Fruit fly (Drosophila melanogaster) whole organism, embryonic: ENCODE results near the gene ATPsyngamma.
A peak's percentile ranks its signal among the peaks of the same experiment; 100 is the strongest.

ENCODE experiments used
- ATbp ChIP-seq: fragments of 200-800 bp; sonication (Bioruptor generic); optimal IDR thresholded peaks from 2 replicates; lab custom pipeline; 2017; ENCODE audit warnings: missing biosample characterization, mild to moderate bottlenecking, missing genetic modification characterization, missing genetic modification reagents
- BtbVII ChIP-seq: fragments of 200-800 bp; sonication (Bioruptor generic); optimal IDR thresholded peaks from 3 replicates; lab custom pipeline; 2017; ENCODE audit warnings: missing biosample characterization, mild to moderate bottlenecking, missing genetic modification characterization
- CG10959 ChIP-seq: fragments of 200-800 bp; sonication (Bioruptor generic); IDR thresholded peaks from 2 replicates; pipeline ENCODE4 v1.3.6; 2022; ENCODE audit warnings: missing biosample characterization, missing genetic modification characterization
- CG11695 ChIP-seq: fragments of 200-800 bp; sonication (Bioruptor generic); IDR thresholded peaks from 3 replicates; pipeline ENCODE4 v1.3.6; 2022; ENCODE audit warnings: missing biosample characterization, missing genetic modification characterization
- CG12391 ChIP-seq: fragments of 200-800 bp; sonication (Bioruptor generic); optimal IDR thresholded peaks from 3 replicates; lab custom pipeline; 2018; ENCODE audit warnings: missing biosample characterization, mild to moderate bottlenecking, missing genetic modification characterization, moderate library complexity
- CG12659 ChIP-seq: fragments of 200-800 bp; sonication (Bioruptor generic); optimal IDR thresholded peaks from 3 replicates; lab custom pipeline; 2017; ENCODE audit warnings: mild to moderate bottlenecking, missing biosample characterization, missing genetic modification reagents, missing genetic modification characterization
- CG14860 ChIP-seq: fragments of 200-800 bp; sonication (Bioruptor generic); IDR thresholded peaks from 3 replicates; pipeline ENCODE4 v1.3.6; 2022; ENCODE audit warnings: missing biosample characterization, missing genetic modification characterization; ENCODE audit not compliant: partially characterized antibody
- CG15011 ChIP-seq: fragments of 200-800 bp; sonication (Bioruptor generic); optimal IDR thresholded peaks from 3 replicates; lab custom pipeline; 2018; ENCODE audit warnings: missing biosample characterization, mild to moderate bottlenecking, missing genetic modification characterization
- CG15479 ChIP-seq: fragments of 200-800 bp; sonication (Bioruptor generic); optimal IDR thresholded peaks from 3 replicates; lab custom pipeline; 2019; ENCODE audit warnings: missing biosample characterization, mild to moderate bottlenecking, missing genetic modification characterization, moderate library complexity
- CG16813 ChIP-seq: fragments of 200-800 bp; sonication (Bioruptor generic); IDR thresholded peaks from 3 replicates; pipeline ENCODE4 v1.3.6; 2022; ENCODE audit warnings: missing biosample characterization, missing genetic modification characterization; ENCODE audit not compliant: partially characterized antibody
- CG17186 ChIP-seq: fragments of 200-800 bp; sonication (Bioruptor generic); optimal IDR thresholded peaks from 3 replicates; lab custom pipeline; 2017; ENCODE audit warnings: missing biosample characterization, missing genetic modification reagents, missing genetic modification characterization
- CG17802 ChIP-seq: fragments of 200-800 bp; sonication (Bioruptor generic); optimal IDR thresholded peaks from 2 replicates; lab custom pipeline; 2018; ENCODE audit warnings: missing biosample characterization, mild to moderate bottlenecking, missing genetic modification characterization, moderate library complexity
- CG18599 ChIP-seq: fragments of 200-800 bp; sonication (Bioruptor generic); optimal IDR thresholded peaks from 3 replicates; lab custom pipeline; 2017; ENCODE audit warnings: missing biosample characterization, missing genetic modification characterization, mild to moderate bottlenecking, moderate library complexity, missing genetic modification reagents
- CG30431 ChIP-seq: fragments of 200-800 bp; sonication (Bioruptor generic); optimal IDR thresholded peaks from 2 replicates; lab custom pipeline; 2017; ENCODE audit warnings: missing biosample characterization, missing genetic modification characterization
- CG31441 ChIP-seq: fragments of 200-800 bp; sonication (Bioruptor generic); IDR thresholded peaks from 2 replicates; pipeline ENCODE4 v1.3.6; 2022; ENCODE audit warnings: missing biosample characterization, missing genetic modification characterization
- CG3281 ChIP-seq: fragments of 200-800 bp; sonication (Bioruptor generic); optimal IDR thresholded peaks from 3 replicates; lab custom pipeline; 2017; ENCODE audit warnings: missing biosample characterization, mild to moderate bottlenecking, missing genetic modification characterization
- CG34422 ChIP-seq: fragments of 200-800 bp; sonication (Bioruptor generic); IDR thresholded peaks from 3 replicates; pipeline ENCODE4 v1.3.6; 2022; ENCODE audit warnings: missing biosample characterization, missing genetic modification characterization
- CG5180 ChIP-seq: fragments of 200-800 bp; sonication (Bioruptor generic); optimal IDR thresholded peaks from 3 replicates; lab custom pipeline; 2017; ENCODE audit warnings: missing biosample characterization, missing genetic modification characterization, mild to moderate bottlenecking, moderate library complexity, missing genetic modification reagents
- CG7987 ChIP-seq: fragments of 200-800 bp; sonication (Bioruptor generic); optimal IDR thresholded peaks from 2 replicates; lab custom pipeline; 2018; ENCODE audit warnings: missing biosample characterization, mild to moderate bottlenecking, missing genetic modification characterization, moderate library complexity
- CG8281 ChIP-seq: fragments of 200-800 bp; sonication (Bioruptor generic); optimal IDR thresholded peaks from 2 replicates; lab custom pipeline; 2018; ENCODE audit warnings: missing biosample characterization, mild to moderate bottlenecking, missing genetic modification characterization, moderate library complexity
- CG8290 ChIP-seq, 3 experiments: fragments of 200-800 bp; sonication (Bioruptor generic); optimal IDR thresholded peaks; 2 replicates each; lab custom pipeline; 2016 to 2019; ENCODE audit warnings: missing biosample characterization in 3 of 3, missing genetic modification characterization in 3 of 3, mild to moderate bottlenecking in 2 of 3, moderate library complexity in 1 of 3
- CG9932 ChIP-seq: fragments of 200-800 bp; sonication (Bioruptor generic); IDR thresholded peaks from 2 replicates; pipeline ENCODE4 v1.3.6; 2022; ENCODE audit warnings: missing biosample characterization, missing genetic modification characterization
- Doc2 ChIP-seq: fragments of 200-800 bp; sonication (Bioruptor generic); IDR thresholded peaks from 2 replicates; pipeline ENCODE4 v1.3.6; 2022; ENCODE audit warnings: missing biosample characterization, missing genetic modification characterization
- Doc3 ChIP-seq: fragments of 200-800 bp; sonication (Bioruptor generic); IDR thresholded peaks from 3 replicates; pipeline ENCODE4 v1.3.6; 2022; ENCODE audit warnings: missing biosample characterization, missing genetic modification characterization; ENCODE audit not compliant: partially characterized antibody
- Dref ChIP-seq: fragments of 200-800 bp; sonication (Bioruptor generic); IDR thresholded peaks from 2 replicates; pipeline ENCODE4 v1.3.6; 2022; ENCODE audit warnings: missing biosample characterization, missing genetic modification characterization
- HHEX ChIP-seq: fragments of 200-800 bp; sonication (Bioruptor generic); optimal IDR thresholded peaks from 3 replicates; lab custom pipeline; 2017; ENCODE audit warnings: missing biosample characterization, mild to moderate bottlenecking, missing genetic modification characterization, missing genetic modification reagents
- HmgD ChIP-seq: fragments of 200-800 bp; sonication (Bioruptor generic); optimal IDR thresholded peaks from 3 replicates; lab custom pipeline; 2016; ENCODE audit warnings: missing biosample characterization, missing genetic modification characterization
- Hmr ChIP-seq: fragments of 200-800 bp; sonication (Bioruptor generic); optimal IDR thresholded peaks from 3 replicates; lab custom pipeline; 2017; ENCODE audit warnings: mild to moderate bottlenecking, missing biosample characterization, missing genetic modification reagents, missing genetic modification characterization
- Hmx ChIP-seq: fragments of 200-800 bp; sonication (Bioruptor generic); optimal IDR thresholded peaks from 2 replicates; lab custom pipeline; 2016; ENCODE audit warnings: missing biosample characterization, missing genetic modification characterization
- Sin3A ChIP-seq: fragments of >200 bp; optimal IDR thresholded peaks from 2 replicates; lab custom pipeline; 2018
- Sox102F ChIP-seq: fragments of 200-800 bp; sonication (Bioruptor generic); optimal IDR thresholded peaks from 2 replicates; lab custom pipeline; 2018; ENCODE audit warnings: missing biosample characterization, mild to moderate bottlenecking, missing genetic modification characterization, moderate library complexity
- Taf1 ChIP-seq: fragments of 200-800 bp; sonication (Bioruptor generic); IDR thresholded peaks from 2 replicates; pipeline ENCODE4 v1.3.6; 2022; ENCODE audit warnings: missing biosample characterization, missing genetic modification characterization
- Trl ChIP-seq, 3 experiments: fragments of >200 bp in 2 of 3; fragments of 200-800 bp in 1 of 3; sonication (Bioruptor generic) in 1 of 3; optimal IDR thresholded peaks; 2 replicates in 1 of 3; 3 replicates in 2 of 3; lab custom pipeline; 2016 to 2017; ENCODE audit warnings: missing biosample characterization in 1 of 3, missing genetic modification characterization in 1 of 3
- br ChIP-seq: fragments of >200 bp; optimal IDR thresholded peaks from 2 replicates; lab custom pipeline; 2017
- caup ChIP-seq: fragments of 200-800 bp; sonication (Bioruptor generic); optimal IDR thresholded peaks from 3 replicates; lab custom pipeline; 2017; ENCODE audit warnings: missing biosample characterization, mild to moderate bottlenecking, missing genetic modification characterization, moderate library complexity; ENCODE audit not compliant: severe bottlenecking
- chn ChIP-seq: fragments of 200-800 bp; sonication (Bioruptor generic); optimal IDR thresholded peaks from 2 replicates; lab custom pipeline; 2016; ENCODE audit warnings: missing biosample characterization, missing genetic modification characterization
- dysf ChIP-seq: fragments of 200-800 bp; sonication (Bioruptor generic); IDR thresholded peaks from 3 replicates; pipeline ENCODE4 v1.3.6; 2022; ENCODE audit warnings: missing biosample characterization, missing genetic modification characterization
- fd102C ChIP-seq: fragments of 200-800 bp; sonication (Bioruptor generic); optimal IDR thresholded peaks from 2 replicates; lab custom pipeline; 2018; ENCODE audit warnings: missing biosample characterization, mild to moderate bottlenecking, missing genetic modification characterization, moderate library complexity
- fd3F ChIP-seq: fragments of 200-800 bp; sonication (Bioruptor generic); optimal IDR thresholded peaks from 2 replicates; lab custom pipeline; 2018; ENCODE audit warnings: missing biosample characterization, mild to moderate bottlenecking, missing genetic modification characterization, moderate library complexity
- fd64A ChIP-seq: fragments of 200-800 bp; sonication (Bioruptor generic); optimal IDR thresholded peaks from 3 replicates; lab custom pipeline; 2018; ENCODE audit warnings: missing biosample characterization, mild to moderate bottlenecking, missing genetic modification characterization
- knrl ChIP-seq: fragments of 200-800 bp; sonication (Bioruptor generic); IDR thresholded peaks from 3 replicates; pipeline ENCODE4 v1.3.6; 2022; ENCODE audit warnings: missing biosample characterization, missing genetic modification characterization; ENCODE audit not compliant: partially characterized antibody
- mld ChIP-seq: fragments of 200-800 bp; sonication (Bioruptor generic); IDR thresholded peaks from 3 replicates; pipeline ENCODE4 v1.3.6; 2022; ENCODE audit warnings: missing biosample characterization, missing genetic modification characterization; ENCODE audit not compliant: partially characterized antibody
- pan ChIP-seq, 4 experiments: fragments of >200 bp in 3 of 4; fragments of 200-800 bp in 1 of 4; sonication (Bioruptor generic) in 1 of 4; optimal IDR thresholded peaks in 3 of 4; IDR thresholded peaks in 1 of 4; 2 replicates each; pipeline versions ENCODE4 v1.3.6 to Lab custom; 2017 to 2022; ENCODE audit warnings: missing biosample characterization in 2 of 4, missing genetic modification characterization in 2 of 4, mixed read lengths in 1 of 4
- pita ChIP-seq: fragments of 200-800 bp; sonication (Bioruptor generic); optimal IDR thresholded peaks from 2 replicates; lab custom pipeline; 2017; ENCODE audit warnings: missing biosample characterization, mild to moderate bottlenecking, missing genetic modification characterization
- pros ChIP-seq: fragments of 200-800 bp; sonication (Bioruptor generic); optimal IDR thresholded peaks from 3 replicates; lab custom pipeline; 2019; ENCODE audit warnings: missing biosample characterization, mild to moderate bottlenecking, missing genetic modification characterization, moderate library complexity
- repo ChIP-seq: fragments of 200-800 bp; sonication (Bioruptor generic); optimal IDR thresholded peaks from 2 replicates; lab custom pipeline; 2016; ENCODE audit warnings: missing biosample characterization, missing genetic modification characterization
- row ChIP-seq: fragments of 200-800 bp; sonication (Bioruptor generic); IDR thresholded peaks from 3 replicates; pipeline ENCODE4 v1.3.6; 2022; ENCODE audit warnings: missing biosample characterization, missing genetic modification characterization
- schlank ChIP-seq: fragments of 200-800 bp; sonication (Bioruptor generic); optimal IDR thresholded peaks from 2 replicates; lab custom pipeline; 2018; ENCODE audit warnings: missing biosample characterization, mild to moderate bottlenecking, missing genetic modification characterization
- sens-2 ChIP-seq: fragments of 200-800 bp; sonication (Bioruptor generic); IDR thresholded peaks from 2 replicates; pipeline ENCODE4 v1.3.6; 2022; ENCODE audit warnings: missing biosample characterization, missing genetic modification characterization

ATPsyngamma gene

DNA sequence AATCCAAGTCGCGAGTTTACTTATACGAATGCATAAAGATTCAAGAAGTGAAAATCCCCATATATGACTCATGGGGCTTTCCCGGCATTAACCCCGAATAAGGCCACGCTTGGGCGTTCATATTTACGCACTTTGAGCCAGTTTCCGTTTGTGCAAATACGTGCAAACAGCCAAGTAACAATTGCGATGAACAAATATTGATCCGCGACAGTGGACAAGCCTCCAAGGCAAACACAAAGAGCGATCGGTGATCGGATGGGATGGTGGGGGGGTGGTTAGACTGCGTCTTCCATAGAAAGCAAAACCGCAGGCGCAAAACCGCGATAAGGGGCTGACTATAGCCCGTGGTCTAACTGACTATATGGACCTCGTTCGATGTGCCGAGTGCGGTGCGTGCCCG, 8.3 kb upstream of the ATPsyngamma start (continued):
- TF ChIP-seq CG11695 (no peak), Hmr (peak; percentile 7), Hmx (GFP tag; lab: Kevin White, UChicago) (no peak), CG9932 (no peak), caup (peak; percentile 18), CG17802 (tag; lab: Kevin White, UChicago) (peak; percentile 0), Dref (GFP tag; lab: Robert Waterston, UW) (no peak), BtbVII (GFP tag; lab: Kevin White, UChicago) (peak; percentile 15), CG3281 (GFP tag; lab: Kevin White, UChicago) (peak; percentile 14), CG18599 (GFP tag; lab: Kevin White, UChicago) (peak; percentile 27), CG12659 (GFP tag; lab: Kevin White, UChicago) (no peak), pros (no peak), fd3F (GFP tag; lab: Kevin White, UChicago) (no peak), sens-2 (GFP tag; lab: Robert Waterston, UW) (no peak), knrl (GFP tag; lab: Robert Waterston, UW) (no peak), CG10959 (GFP tag; lab: Robert Waterston, UW) (no peak), br (lab: Kevin White, UChicago) (no peak), Sox102F (GFP tag; lab: Kevin White, UChicago) (peak; percentile 37), CG31441 (GFP tag; lab: Robert Waterston, UW) (no peak), Doc3 (no peak), fd102C (no peak), row (GFP tag; lab: Robert Waterston, UW) (no peak), pita (GFP tag; lab: Kevin White, UChicago) (no peak), Doc2 (GFP tag; lab: Robert Waterston, UW) (no peak), CG15011 (GFP tag; lab: Kevin White, UChicago) (no peak), chn (no peak), repo (peak; percentile 28), dysf (no peak), schlank (tag; lab: Kevin White, UChicago) (peak; percentile 51), fd64A (GFP tag; lab: Kevin White, UChicago) (peak; percentile 26), mld (GFP tag; lab: Robert Waterston, UW) (no peak), Sin3A (lab: Kevin White, UChicago) (no peak), CG8290 (GFP tag; optimal IDR thresholded peaks at IDR 0.05; lab: Kevin White, UChicago) (no peak), CG8290 (tag; optimal IDR thresholded peaks at IDR 0.05; lab: Kevin White, UChicago) (peak in 1 of 2 experiments; percentile 72), CG8281 (tag; lab: Kevin White, UChicago) (no peak), ATbp (GFP tag; lab: Kevin White, UChicago) (peak; percentile 80), Taf1 (GFP tag; lab: Robert Waterston, UW) (no peak), CG15479 (no peak), CG14860 (GFP tag; lab: Robert Waterston, UW) (no peak), CG7987 (GFP tag; lab: Kevin White, UChicago) (peak; percentile 30), HmgD (GFP tag; lab: Kevin White, UChicago) (no peak), pan (optimal IDR thresholded peaks at IDR 0.05; lab: Kevin White, UChicago) (no peak), pan (GFP tag; optimal IDR thresholded peaks at IDR 0.05 in 1 of 2, IDR thresholded peaks at IDR 0.05 in 1 of 2) (peak in 1 of 2 experiments; percentile 38), HHEX (GFP tag; lab: Kevin White, UChicago) (peak; percentile 22), CG12391 (no peak), CG34422 (GFP tag; lab: Robert Waterston, UW) (no peak), CG5180 (GFP tag; lab: Kevin White, UChicago) (no peak), CG17186 (GFP tag; lab: Kevin White, UChicago) (no peak), CG16813 (GFP tag; lab: Robert Waterston, UW) (no peak), Trl (optimal IDR thresholded peaks at IDR 0.05; lab: Kevin White, UChicago) (no peak), Trl (GFP tag; optimal IDR thresholded peaks at IDR 0.05; lab: Kevin White, UChicago) (peak; percentile 12), CG30431 (GFP tag; lab: Kevin White, UChicago) (no peak)
